Fruit fly (Drosophila melanogaster) whole organism: ENCODE measurements around the gene RhoBTB.

ENCODE experiments used
- CG8478 ChIP-seq: fragments of >200 bp; optimal IDR thresholded peaks from 2 replicates; lab custom pipeline; 2018; ENCODE audit warnings: inconsistent platforms
- Dll ChIP-seq: fragments of >200 bp; optimal IDR thresholded peaks from 2 replicates; lab custom pipeline; 2017
- EcR ChIP-seq, 2 experiments: fragments of >200 bp; optimal IDR thresholded peaks; 2 replicates each; lab custom pipeline; 2017; ENCODE audit warnings: missing biosample characterization in 2 of 2, missing genetic modification characterization in 2 of 2, missing genetic modification reagents in 2 of 2
- pan ChIP-seq: fragments of >200 bp; optimal IDR thresholded peaks from 2 replicates; lab custom pipeline; 2017
- psq ChIP-seq: fragments of >200 bp; optimal IDR thresholded peaks from 2 replicates; lab custom pipeline; 2017
- usp ChIP-seq: fragments of >200 bp; optimal IDR thresholded peaks from 2 replicates; lab custom pipeline; 2017; ENCODE audit warnings: missing biosample characterization, missing genetic modification characterization, mixed read lengths

The RhoBTB gene

dm6 chr3L:20387038-20387842 is 11.2 kb downstream of the RhoBTB start:
- no peak for TF ChIP-seq psq (lab: Kevin White, UChicago)
- no peak for TF ChIP-seq usp
- TF ChIP-seq CG8478 (lab: Kevin White, UChicago), result no peak
- no peak for TF ChIP-seq pan (lab: Kevin White, UChicago)
- TF ChIP-seq Dll (lab: Kevin White, UChicago), result no peak
- no peak for TF ChIP-seq EcR (GFP tag; optimal IDR thresholded peaks at IDR 0.05; lab: Kevin White, UChicago)

dm6 chr3L:20387843-20388163 is 11.8 kb downstream of the RhoBTB start:
- TF ChIP-seq EcR (GFP tag; optimal IDR thresholded peaks at IDR 0.05; lab: Kevin White, UChicago), result no peak
- TF ChIP-seq psq (lab: Kevin White, UChicago), result no peak
- no peak for TF ChIP-seq usp
- TF ChIP-seq Dll (lab: Kevin White, UChicago), result no peak
- TF ChIP-seq pan (lab: Kevin White, UChicago), result no peak
- no peak for TF ChIP-seq CG8478 (lab: Kevin White, UChicago)

dm6 chr3L:20388983-20389382 is 12.9 kb downstream of the RhoBTB start:
- no peak for TF ChIP-seq pan (lab: Kevin White, UChicago)
- no peak for TF ChIP-seq psq (lab: Kevin White, UChicago)
- TF ChIP-seq Dll (lab: Kevin White, UChicago), result no peak
- no peak for TF ChIP-seq EcR (GFP tag; optimal IDR thresholded peaks at IDR 0.05; lab: Kevin White, UChicago)
- TF ChIP-seq CG8478 (lab: Kevin White, UChicago), result no peak
- no peak for TF ChIP-seq usp

- TF ChIP-seq Dll (lab: Kevin White, UChicago) (no peak), pan (lab: Kevin White, UChicago) (no peak)
Measured at dm6 chr3L:20393357-20393756, 17.3 kb downstream of the RhoBTB start, which contains the start of gene CG33969. Gene CG33969 (minus strand): TSS chr3L:20393553.

dm6 chr3L:20395257-20395909 is 19.3 kb downstream of the RhoBTB start:
- TF ChIP-seq CG8478 (lab: Kevin White, UChicago), result no peak
- TF ChIP-seq pan (lab: Kevin White, UChicago), result peak; percentile 67
- TF ChIP-seq Dll (lab: Kevin White, UChicago), result no peak

- TF ChIP-seq CG8478 (lab: Kevin White, UChicago) (no peak), Dll (lab: Kevin White, UChicago) (no peak), EcR (GFP tag; optimal IDR thresholded peaks at IDR 0.05; lab: Kevin White, UChicago) (no peak), usp (no peak), pan (lab: Kevin White, UChicago) (no peak), psq (lab: Kevin White, UChicago) (no peak)
Measured at dm6 chr3L:20396047-20396446, 20.0 kb downstream of the RhoBTB start.

dm6 chr3L:20397770-20398169 is 21.7 kb downstream of the RhoBTB start:
- TF ChIP-seq Dll (lab: Kevin White, UChicago), result no peak
- TF ChIP-seq EcR (GFP tag; optimal IDR thresholded peaks at IDR 0.05; lab: Kevin White, UChicago), result no peak
- no peak for TF ChIP-seq psq (lab: Kevin White, UChicago)
- no peak for TF ChIP-seq pan (lab: Kevin White, UChicago)
- TF ChIP-seq CG8478 (lab: Kevin White, UChicago), result no peak
- no peak for TF ChIP-seq usp

dm6 chr3L:20398243-20399222 is 22.5 kb downstream of the RhoBTB start:
- TF ChIP-seq psq (lab: Kevin White, UChicago) (no peak), EcR (GFP tag; optimal IDR thresholded peaks at IDR 0.05; lab: Kevin White, UChicago) (no peak), CG8478 (lab: Kevin White, UChicago) (no peak), usp (no peak), pan (lab: Kevin White, UChicago) (no peak), Dll (lab: Kevin White, UChicago) (no peak)

- TF ChIP-seq psq (lab: Kevin White, UChicago) (no peak), Dll (lab: Kevin White, UChicago) (no peak)
Measured at dm6 chr3L:20399550-20400109, 23.6 kb downstream of the RhoBTB start.

dm6 chr3L:20400515-20400914 is 24.5 kb downstream of the RhoBTB start:
- TF ChIP-seq pan (lab: Kevin White, UChicago), result no peak
- no peak for TF ChIP-seq usp
- no peak for TF ChIP-seq CG8478 (lab: Kevin White, UChicago)
- no peak for TF ChIP-seq Dll (lab: Kevin White, UChicago)
- no peak for TF ChIP-seq psq (lab: Kevin White, UChicago)
- TF ChIP-seq EcR (GFP tag; optimal IDR thresholded peaks at IDR 0.05; lab: Kevin White, UChicago), result no peak
